Fruit fly (Drosophila melanogaster) whole organism, embryonic: ENCODE results near the gene Pits.

ENCODE experiments used
- ATbp ChIP-seq: fragments of 200-800 bp; sonication (Bioruptor generic); optimal IDR thresholded peaks from 2 replicates; lab custom pipeline; 2017; ENCODE audit warnings: missing biosample characterization, mild to moderate bottlenecking, missing genetic modification characterization, missing genetic modification reagents
- Atf-2 ChIP-seq: fragments of 200-800 bp; sonication (Bioruptor generic); optimal IDR thresholded peaks from 2 replicates; lab custom pipeline; 2016; ENCODE audit warnings: missing biosample characterization, missing genetic modification characterization
- CG10431 ChIP-seq: fragments of 200-800 bp; sonication (Bioruptor generic); optimal IDR thresholded peaks from 3 replicates; lab custom pipeline; 2018; ENCODE audit warnings: missing biosample characterization, mild to moderate bottlenecking, missing genetic modification characterization
- CG11398 ChIP-seq: fragments of 200-800 bp; sonication (Bioruptor generic); optimal IDR thresholded peaks from 2 replicates; lab custom pipeline; 2016; ENCODE audit warnings: missing biosample characterization, missing genetic modification characterization
- CG11695 ChIP-seq: fragments of 200-800 bp; sonication (Bioruptor generic); IDR thresholded peaks from 3 replicates; pipeline ENCODE4 v1.3.6; 2022; ENCODE audit warnings: missing biosample characterization, missing genetic modification characterization
- CG12155 ChIP-seq: fragments of 200-800 bp; sonication (Bioruptor generic); optimal IDR thresholded peaks from 3 replicates; lab custom pipeline; 2016; ENCODE audit warnings: missing biosample characterization, missing genetic modification characterization
- CG14860 ChIP-seq: fragments of 200-800 bp; sonication (Bioruptor generic); IDR thresholded peaks from 3 replicates; pipeline ENCODE4 v1.3.6; 2022; ENCODE audit warnings: missing biosample characterization, missing genetic modification characterization; ENCODE audit not compliant: partially characterized antibody
- CG17186 ChIP-seq: fragments of 200-800 bp; sonication (Bioruptor generic); optimal IDR thresholded peaks from 3 replicates; lab custom pipeline; 2017; ENCODE audit warnings: missing biosample characterization, missing genetic modification reagents, missing genetic modification characterization
- CG34376 ChIP-seq: fragments of 200-800 bp; sonication (Bioruptor generic); optimal IDR thresholded peaks from 2 replicates; lab custom pipeline; 2018; ENCODE audit warnings: missing biosample characterization, mild to moderate bottlenecking, missing genetic modification characterization
- CG3838 ChIP-seq: fragments of 200-800 bp; sonication (Bioruptor generic); optimal IDR thresholded peaks from 3 replicates; lab custom pipeline; 2016; ENCODE audit warnings: missing biosample characterization, missing genetic modification characterization
- CG3995 ChIP-seq: fragments of 200-800 bp; sonication (Bioruptor generic); optimal IDR thresholded peaks from 3 replicates; lab custom pipeline; 2016; ENCODE audit warnings: missing biosample characterization, missing genetic modification characterization
- CG4360 ChIP-seq: fragments of 200-800 bp; sonication (Bioruptor generic); IDR thresholded peaks from 2 replicates; pipeline ENCODE4 v1.3.6; 2022; ENCODE audit warnings: missing biosample characterization, missing genetic modification characterization
- CG6813 ChIP-seq: fragments of 200-800 bp; sonication (Bioruptor generic); optimal IDR thresholded peaks from 2 replicates; lab custom pipeline; 2017; ENCODE audit warnings: missing biosample characterization, missing genetic modification characterization, mild to moderate bottlenecking, moderate library complexity, missing genetic modification reagents
- CG7271 ChIP-seq: fragments of 200-800 bp; sonication (Bioruptor generic); optimal IDR thresholded peaks from 2 replicates; lab custom pipeline; 2018; ENCODE audit warnings: missing biosample characterization, mild to moderate bottlenecking, missing genetic modification characterization, moderate library complexity
- CG7556 ChIP-seq: fragments of 200-800 bp; sonication (Bioruptor generic); optimal IDR thresholded peaks from 2 replicates; lab custom pipeline; 2017; ENCODE audit warnings: missing biosample characterization, mild to moderate bottlenecking, missing genetic modification characterization
- CG8281 ChIP-seq: fragments of 200-800 bp; sonication (Bioruptor generic); optimal IDR thresholded peaks from 2 replicates; lab custom pipeline; 2018; ENCODE audit warnings: missing biosample characterization, mild to moderate bottlenecking, missing genetic modification characterization, moderate library complexity
- CG9797 ChIP-seq: fragments of 200-800 bp; sonication (Bioruptor generic); optimal IDR thresholded peaks from 3 replicates; lab custom pipeline; 2018; ENCODE audit warnings: missing biosample characterization, mild to moderate bottlenecking, missing genetic modification characterization
- Camta ChIP-seq: fragments of 200-800 bp; sonication (Bioruptor generic); optimal IDR thresholded peaks from 2 replicates; lab custom pipeline; 2016; ENCODE audit warnings: missing biosample characterization, missing genetic modification characterization
- D19B ChIP-seq: fragments of 200-800 bp; sonication (Bioruptor generic); optimal IDR thresholded peaks from 2 replicates; lab custom pipeline; 2017; ENCODE audit warnings: missing biosample characterization, mild to moderate bottlenecking, missing genetic modification characterization
- Dip2 ChIP-seq: fragments of 200-800 bp; sonication (Bioruptor generic); IDR thresholded peaks from 2 replicates; pipeline ENCODE4 v1.3.6; 2022; ENCODE audit warnings: missing biosample characterization, missing genetic modification characterization
- Fer1 ChIP-seq: fragments of 200-800 bp; sonication (Bioruptor generic); optimal IDR thresholded peaks from 2 replicates; lab custom pipeline; 2017; ENCODE audit warnings: missing biosample characterization, mild to moderate bottlenecking, missing genetic modification characterization
- Jarid2 ChIP-seq: fragments of 200-800 bp; sonication (Bioruptor generic); optimal IDR thresholded peaks from 3 replicates; lab custom pipeline; 2017; ENCODE audit warnings: mild to moderate bottlenecking, missing biosample characterization, missing genetic modification reagents, missing genetic modification characterization
- Mad ChIP-seq: fragments of 200-800 bp; sonication (Bioruptor generic); optimal IDR thresholded peaks from 2 replicates; lab custom pipeline; 2016; ENCODE audit warnings: missing biosample characterization, missing genetic modification characterization
- Nf-YC ChIP-seq: fragments of 200-800 bp; optimal IDR thresholded peaks from 3 replicates; lab custom pipeline; 2019; ENCODE audit warnings: missing biosample characterization, mild to moderate bottlenecking, missing genetic modification characterization, moderate library complexity
- Side ChIP-seq: fragments of 200-800 bp; sonication (Bioruptor generic); optimal IDR thresholded peaks from 2 replicates; lab custom pipeline; 2016; ENCODE audit warnings: missing biosample characterization, missing genetic modification characterization
- TFAM ChIP-seq: fragments of 200-800 bp; sonication (Bioruptor generic); optimal IDR thresholded peaks from 2 replicates; lab custom pipeline; 2017; ENCODE audit warnings: missing biosample characterization, missing genetic modification characterization, inconsistent platforms
- Trl ChIP-seq, 3 experiments: fragments of >200 bp in 2 of 3; fragments of 200-800 bp in 1 of 3; sonication (Bioruptor generic) in 1 of 3; optimal IDR thresholded peaks; 2 replicates in 1 of 3; 3 replicates in 2 of 3; lab custom pipeline; 2016 to 2017; ENCODE audit warnings: missing biosample characterization in 1 of 3, missing genetic modification characterization in 1 of 3
- amos ChIP-seq: fragments of 200-800 bp; sonication (Bioruptor generic); IDR thresholded peaks from 2 replicates; pipeline ENCODE4 v1.3.6; 2022; ENCODE audit warnings: missing biosample characterization, missing genetic modification characterization; ENCODE audit not compliant: partially characterized antibody
- ash1 ChIP-seq: fragments of 200-800 bp; sonication (Bioruptor generic); optimal IDR thresholded peaks from 2 replicates; lab custom pipeline; 2018; ENCODE audit warnings: missing biosample characterization, mild to moderate bottlenecking, missing genetic modification characterization
- bbx ChIP-seq: fragments of 200-800 bp; sonication (Bioruptor generic); IDR thresholded peaks from 2 replicates; pipeline ENCODE4 v1.3.6; 2022; ENCODE audit warnings: missing biosample characterization, missing genetic modification characterization; ENCODE audit not compliant: partially characterized antibody
- cato ChIP-seq: fragments of 200-800 bp; sonication (Bioruptor generic); optimal IDR thresholded peaks from 2 replicates; lab custom pipeline; 2016; ENCODE audit warnings: missing biosample characterization, missing genetic modification characterization, borderline replicate concordance
- dmrt99B ChIP-seq: fragments of 200-800 bp; sonication (Bioruptor generic); optimal IDR thresholded peaks from 2 replicates; lab custom pipeline; 2018; ENCODE audit warnings: missing biosample characterization, mild to moderate bottlenecking, missing genetic modification characterization, moderate library complexity
- esg ChIP-seq: fragments of 200-800 bp; sonication (Bioruptor generic); conservative IDR thresholded peaks from 2 replicates; pipeline ENCODE4 v1.3.6; 2022; ENCODE audit warnings: missing biosample characterization, missing genetic modification characterization
- fu2 ChIP-seq: fragments of 200-800 bp; sonication (Bioruptor generic); optimal IDR thresholded peaks from 2 replicates; lab custom pipeline; 2016; ENCODE audit warnings: missing biosample characterization, missing genetic modification characterization
- gcm ChIP-seq: fragments of 200-800 bp; sonication (Bioruptor generic); optimal IDR thresholded peaks from 2 replicates; lab custom pipeline; 2019; ENCODE audit warnings: missing biosample characterization, mild to moderate bottlenecking, missing genetic modification characterization, moderate library complexity
- gem ChIP-seq: fragments of 200-800 bp; sonication (Bioruptor generic); optimal IDR thresholded peaks from 2 replicates; lab custom pipeline; 2019; ENCODE audit warnings: missing biosample characterization, mild to moderate bottlenecking, missing genetic modification characterization, moderate library complexity
- jumu ChIP-seq: fragments of 200-800 bp; sonication (Bioruptor generic); optimal IDR thresholded peaks from 3 replicates; lab custom pipeline; 2016; ENCODE audit warnings: missing biosample characterization, missing genetic modification characterization
- lola ChIP-seq, 3 experiments: fragments of >200 bp in 2 of 3; fragments of 200-800 bp in 1 of 3; sonication (Bioruptor generic) in 1 of 3; optimal IDR thresholded peaks; 2 replicates each; lab custom pipeline; 2017 to 2019; ENCODE audit warnings: missing biosample characterization in 3 of 3, missing genetic modification characterization in 3 of 3, mild to moderate bottlenecking in 1 of 3, moderate library complexity in 1 of 3
- mam ChIP-seq: fragments of 200-800 bp; sonication (Bioruptor generic); optimal IDR thresholded peaks from 3 replicates; lab custom pipeline; 2016; ENCODE audit warnings: missing biosample characterization, missing genetic modification characterization
- p53 ChIP-seq: fragments of 200-800 bp; sonication (Bioruptor generic); optimal IDR thresholded peaks from 2 replicates; lab custom pipeline; 2016; ENCODE audit warnings: missing biosample characterization, missing genetic modification characterization
- prd ChIP-seq, 3 experiments: fragments of >200 bp in 2 of 3; fragments of 200-800 bp in 1 of 3; sonication (Bioruptor generic) in 1 of 3; optimal IDR thresholded peaks in 2 of 3; IDR thresholded peaks in 1 of 3; 2 replicates in 2 of 3; 3 replicates in 1 of 3; pipeline versions ENCODE4 v1.3.6 to Lab custom; 2017 to 2022; ENCODE audit warnings: missing biosample characterization in 1 of 3, missing genetic modification characterization in 1 of 3
- schlank ChIP-seq: fragments of 200-800 bp; sonication (Bioruptor generic); optimal IDR thresholded peaks from 2 replicates; lab custom pipeline; 2018; ENCODE audit warnings: missing biosample characterization, mild to moderate bottlenecking, missing genetic modification characterization
- sisA ChIP-seq: fragments of 200-800 bp; sonication (Bioruptor generic); IDR thresholded peaks from 2 replicates; pipeline ENCODE4 v1.3.6; 2022; ENCODE audit warnings: missing biosample characterization, missing genetic modification characterization
- ssp ChIP-seq: fragments of 200-800 bp; sonication (Bioruptor generic); IDR thresholded peaks from 2 replicates; pipeline ENCODE4 v1.3.6; 2022; ENCODE audit warnings: missing biosample characterization, missing genetic modification characterization
- twi ChIP-seq: fragments of 200-800 bp; optimal IDR thresholded peaks from 2 replicates; lab custom pipeline; 2019; ENCODE audit warnings: missing biosample characterization, mild to moderate bottlenecking, missing genetic modification characterization, moderate library complexity
- unpg ChIP-seq: fragments of 200-800 bp; sonication (Bioruptor generic); optimal IDR thresholded peaks from 3 replicates; lab custom pipeline; 2018; ENCODE audit warnings: missing biosample characterization, mild to moderate bottlenecking, missing genetic modification characterization, moderate library complexity

Gene Pits

DNA sequence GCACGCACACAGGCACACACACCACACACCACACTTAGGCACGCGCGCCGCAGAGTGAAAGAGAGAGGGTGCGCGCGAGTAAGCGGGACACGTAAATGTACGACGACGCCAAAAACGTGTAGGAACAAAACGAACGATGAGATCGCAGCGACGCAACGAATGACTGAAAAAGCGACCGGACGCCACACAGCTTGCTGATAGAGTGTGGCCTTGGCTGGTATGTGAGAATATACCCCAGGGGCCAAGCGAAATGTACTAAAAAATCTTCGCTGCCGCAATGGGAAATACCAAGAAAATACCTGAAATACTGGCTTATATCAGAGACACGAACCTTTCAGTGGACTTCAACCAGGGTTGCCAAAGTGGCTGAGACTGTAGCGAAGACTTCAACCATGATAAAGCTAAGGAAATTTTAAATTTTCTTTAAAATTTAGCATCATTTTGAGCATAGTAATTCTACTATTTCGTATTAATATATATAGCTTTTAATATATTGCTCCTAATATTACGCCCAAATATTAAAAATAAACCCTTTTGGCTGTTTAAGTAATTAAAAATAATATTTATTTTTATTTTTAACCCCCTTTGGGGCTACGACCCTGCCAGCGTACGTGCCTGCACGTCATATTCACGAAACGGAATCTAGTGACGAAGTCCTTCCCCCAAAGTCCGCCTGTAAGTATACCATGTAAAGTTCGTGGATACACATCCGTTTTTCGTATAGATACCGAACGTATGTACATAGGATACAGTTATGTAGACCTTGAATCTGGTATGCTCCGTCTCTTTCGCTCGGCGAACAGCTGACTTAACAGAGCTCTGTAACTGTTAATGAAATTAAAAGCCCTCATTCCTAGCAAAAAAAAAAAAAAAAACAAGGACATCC is at the start of gene Pits (continued):
- peak; percentile 84 for TF ChIP-seq CG34376
- TF ChIP-seq Trl (optimal IDR thresholded peaks at IDR 0.05; lab: Kevin White, UChicago), result peak in 1 of 2 experiments; percentile 42
- peak; percentile 59 for TF ChIP-seq Trl (GFP tag; optimal IDR thresholded peaks at IDR 0.05; lab: Kevin White, UChicago)
- TF ChIP-seq Mad (GFP tag; lab: Kevin White, UChicago), result no peak
- peak; percentile 63 for TF ChIP-seq Fer1 (GFP tag; lab: Kevin White, UChicago)
- TF ChIP-seq mam, result no peak
- TF ChIP-seq CG12155 (GFP tag; lab: Kevin White, UChicago), result peak; percentile 25
- no peak for TF ChIP-seq schlank (tag; lab: Kevin White, UChicago)
- TF ChIP-seq D19B (GFP tag; lab: Kevin White, UChicago), result peak; percentile 14
- TF ChIP-seq gem (tag; lab: Kevin White, UChicago), result peak; percentile 72
- TF ChIP-seq CG17186 (GFP tag; lab: Kevin White, UChicago), result peak; percentile 34
- peak; percentile 52; the same call in 1 of the 2 replicates for TF ChIP-seq esg (GFP tag; lab: Robert Waterston, UW)
- TF ChIP-seq CG7556, result peak; percentile 45
- peak; percentile 96 for TF ChIP-seq Jarid2
- 0 out of 3 replicates have a peak, but pooled peaks have one; percentile 7 for TF ChIP-seq CG11695 (GFP tag; lab: Robert Waterston, UW)
- peak; percentile 97 for TF ChIP-seq CG10431
- TF ChIP-seq Atf-2, result peak; percentile 12
- peak; percentile 59; the same call in 1 of the 2 replicates for TF ChIP-seq amos
- no peak for TF ChIP-seq ATbp
- TF ChIP-seq lola (GFP tag; optimal IDR thresholded peaks at IDR 0.05; lab: Kevin White, UChicago), result peak in 1 of 3 experiments; percentile 28
- TF ChIP-seq Camta (GFP tag; lab: Kevin White, UChicago), result peak; percentile 12
- TF ChIP-seq CG4360, result peak; percentile 35; the same call in 1 of the 2 replicates
- peak; percentile 54 for TF ChIP-seq Side (GFP tag; lab: Kevin White, UChicago)
- no peak for TF ChIP-seq ssp (GFP tag; lab: Robert Waterston, UW)
- TF ChIP-seq prd (optimal IDR thresholded peaks at IDR 0.05; lab: Kevin White, UChicago), result no peak
- TF ChIP-seq prd (GFP tag; IDR thresholded peaks at IDR 0.05; lab: Robert Waterston, UW), result peak; percentile 59
- TF ChIP-seq Nf-YC (tag; lab: Kevin White, UChicago), result peak; percentile 26
- peak; percentile 64 for TF ChIP-seq CG6813 (GFP tag; lab: Kevin White, UChicago)
- no peak for TF ChIP-seq Dip2
- TF ChIP-seq CG9797 (GFP tag; lab: Kevin White, UChicago), result peak; percentile 98
- no peak for TF ChIP-seq TFAM (GFP tag; lab: Kevin White, UChicago)
- TF ChIP-seq cato (GFP tag; lab: Kevin White, UChicago), result no peak
- peak; percentile 27 for TF ChIP-seq unpg (GFP tag; lab: Kevin White, UChicago)
- TF ChIP-seq fu2 (GFP tag; lab: Kevin White, UChicago), result no peak
- peak; percentile 76 for TF ChIP-seq p53 (GFP tag; lab: Kevin White, UChicago)
- peak; percentile 53 for TF ChIP-seq gcm (GFP tag; lab: Kevin White, UChicago)
- TF ChIP-seq sisA (GFP tag; lab: Robert Waterston, UW), result peak; percentile 27; the same call in 1 of the 2 replicates
- no peak for TF ChIP-seq CG3995 (GFP tag; lab: Kevin White, UChicago)
- peak; percentile 35 for TF ChIP-seq CG7271
- peak; percentile 53 for TF ChIP-seq CG11398 (GFP tag; lab: Kevin White, UChicago)
- TF ChIP-seq jumu (GFP tag; lab: Kevin White, UChicago), result no peak
- peak; percentile 83 for TF ChIP-seq ash1 (GFP tag; lab: Kevin White, UChicago)
- no peak; the same call in 2 of the 3 replicates for TF ChIP-seq CG14860 (GFP tag; lab: Robert Waterston, UW)
- peak; percentile 71 for TF ChIP-seq bbx
- no peak for TF ChIP-seq CG3838 (GFP tag; lab: Kevin White, UChicago)
- TF ChIP-seq dmrt99B (tag; lab: Kevin White, UChicago), result peak; percentile 24
- no peak for TF ChIP-seq CG8281 (tag; lab: Kevin White, UChicago)
- TF ChIP-seq twi, result peak; percentile 5
